ENCODE assay signal across 1 fruit fly cellular context in genomic region chr3R:30021559-30022451, dm6.
TF ChIP-seq lines count a peak whose summit lies in the region.

TSS of gene Mgat2 (minus strand) at chr3R:30022221.

TF ChIP-seq in whole organism, embryonic, 481 proteins besides CTCF, POLR2A, EP300 and RAD21 (continued from another document):
- peak; percentile 65 for TF ChIP-seq nom (GFP tag; optimal IDR thresholded peaks at IDR 0.05; lab: Kevin White, UChicago)
- TF ChIP-seq slbo (GFP tag; IDR thresholded peaks at IDR 0.05; lab: Robert Waterston, UW) = no peak
- TF ChIP-seq hbn (GFP tag; IDR thresholded peaks at IDR 0.05; lab: Robert Waterston, UW; ENCODE audit: partially characterized antibody) = peak; percentile 89
- TF ChIP-seq her (GFP tag; optimal IDR thresholded peaks at IDR 0.05; lab: Kevin White, UChicago) = peak; percentile 75
- peak; percentile 23 for TF ChIP-seq da (GFP tag; optimal IDR thresholded peaks at IDR 0.05; lab: Kevin White, UChicago)
- peak; percentile 66 for TF ChIP-seq CG2202 (tag; optimal IDR thresholded peaks at IDR 0.05; lab: Kevin White, UChicago)
- TF ChIP-seq CG8290 (GFP tag; optimal IDR thresholded peaks at IDR 0.05; lab: Kevin White, UChicago) = no peak
- peak in 1 of 2 experiments; percentile 73 for TF ChIP-seq CG8290 (tag; optimal IDR thresholded peaks at IDR 0.05; lab: Kevin White, UChicago)
- TF ChIP-seq gt (GFP tag; IDR thresholded peaks at IDR 0.05; lab: Robert Waterston, UW) = peak; percentile 33; the same call in 1 of the 2 replicates
- TF ChIP-seq Tbp (GFP tag; optimal IDR thresholded peaks at IDR 0.05; lab: Kevin White, UChicago) = no peak
- TF ChIP-seq yki (optimal IDR thresholded peaks at IDR 0.05; lab: Kevin White, UChicago) = no peak
- no peak for TF ChIP-seq Oaz (GFP tag; IDR thresholded peaks at IDR 0.05; lab: Robert Waterston, UW)
- peak; percentile 15; the same call in 1 of the 2 replicates for TF ChIP-seq MBD-R2 (GFP tag; IDR thresholded peaks at IDR 0.05; lab: Robert Waterston, UW)
- peak; percentile 48; the same call in 1 of the 2 replicates for TF ChIP-seq CG31441 (GFP tag; IDR thresholded peaks at IDR 0.05; lab: Robert Waterston, UW)
- TF ChIP-seq nerfin-1 (tag; optimal IDR thresholded peaks at IDR 0.05; lab: Kevin White, UChicago) = peak; percentile 84
- TF ChIP-seq Ssrp (tag; optimal IDR thresholded peaks at IDR 0.05; lab: Kevin White, UChicago) = no peak
- peak; percentile 96 for TF ChIP-seq cg (GFP tag; optimal IDR thresholded peaks at IDR 0.05; lab: Kevin White, UChicago)
- no peak for TF ChIP-seq trh (GFP tag; optimal IDR thresholded peaks at IDR 0.05; lab: Kevin White, UChicago)
- TF ChIP-seq CG6689 (GFP tag; IDR thresholded peaks at IDR 0.05; lab: Robert Waterston, UW) = no peak
- TF ChIP-seq wor (GFP tag; IDR thresholded peaks at IDR 0.05; lab: Robert Waterston, UW) = no peak
- no peak for TF ChIP-seq Xbp1 (GFP tag; optimal IDR thresholded peaks at IDR 0.05; lab: Kevin White, UChicago)
- TF ChIP-seq Ptx1 (GFP tag; IDR thresholded peaks at IDR 0.05; lab: Robert Waterston, UW) = no peak
- TF ChIP-seq CG7839 (tag; optimal IDR thresholded peaks at IDR 0.05; lab: Kevin White, UChicago) = no peak
- TF ChIP-seq Atf-2 (GFP tag; optimal IDR thresholded peaks at IDR 0.05; lab: Kevin White, UChicago) = no peak
